Fruit fly (Drosophila melanogaster): Measurements from ENCODE around the gene mtgo.

- TF ChIP-seq h (GFP tag; optimal IDR thresholded peaks at IDR 0.05) (peak; percentile 92), usp (GFP tag; optimal IDR thresholded peaks at IDR 0.05) (no peak), Hr78 (GFP tag; optimal IDR thresholded peaks at IDR 0.05) (no peak), rgr (GFP tag; optimal IDR thresholded peaks at IDR 0.05) (peak; percentile 80), Rel (GFP tag; optimal IDR thresholded peaks at IDR 0.05) (no peak), Rel (tag; optimal IDR thresholded peaks at IDR 0.05) (no peak), Jra (GFP tag; optimal IDR thresholded peaks at IDR 0.05) (no peak), pan (optimal IDR thresholded peaks at IDR 0.05) (no peak), Sp1 (GFP tag; optimal IDR thresholded peaks at IDR 0.05) (peak; percentile 69), psq (GFP tag; optimal IDR thresholded peaks at IDR 0.05) (peak; percentile 66), N (GFP tag; optimal IDR thresholded peaks at IDR 0.05) (no peak), OdsH (GFP tag; optimal IDR thresholded peaks at IDR 0.05) (peak; percentile 74), dmrt93B (GFP tag; optimal IDR thresholded peaks at IDR 0.05) (peak; percentile 47), fru (GFP tag; optimal IDR thresholded peaks at IDR 0.05) (peak; percentile 84)
Measured at dm6 chr2L:16545772-16546171, 956 bp downstream of the mtgo start.

All from whole organism, wandering third instar larva.